Fruit fly (Drosophila melanogaster) whole organism, adult: Measurements from ENCODE around the gene RSG7.
A peak's percentile ranks its signal among the peaks of the same experiment; 100 is the strongest.

Experiments used
- CG11617 ChIP-seq: fragments of 200-800 bp; sonication (Bioruptor generic); optimal IDR thresholded peaks from 2 replicates; lab custom pipeline; 2017; ENCODE audit warnings: mild to moderate bottlenecking, missing biosample characterization, missing genetic modification reagents, missing genetic modification characterization
- CG12768 ChIP-seq: fragments of 200-800 bp; sonication (Bioruptor generic); optimal IDR thresholded peaks from 2 replicates; lab custom pipeline; 2017; ENCODE audit warnings: missing biosample characterization, missing genetic modification characterization, mild to moderate bottlenecking, moderate library complexity, missing genetic modification reagents
- CG14711 ChIP-seq: fragments of 200-800 bp; sonication (Bioruptor generic); optimal IDR thresholded peaks from 2 replicates; lab custom pipeline; 2018; ENCODE audit warnings: missing biosample characterization, mild to moderate bottlenecking, missing genetic modification characterization, moderate library complexity
- CG1620 ChIP-seq: fragments of 200-800 bp; sonication (Bioruptor generic); optimal IDR thresholded peaks from 2 replicates; lab custom pipeline; 2016; ENCODE audit warnings: missing biosample characterization, missing genetic modification characterization
- CG33017 ChIP-seq: fragments of 200-800 bp; sonication (Bioruptor generic); optimal IDR thresholded peaks from 2 replicates; lab custom pipeline; 2018; ENCODE audit warnings: missing biosample characterization, mild to moderate bottlenecking, missing genetic modification characterization, moderate library complexity
- CG5204 ChIP-seq: fragments of 200-800 bp; sonication (Bioruptor generic); optimal IDR thresholded peaks from 2 replicates; lab custom pipeline; 2016; ENCODE audit warnings: missing biosample characterization, missing genetic modification characterization
- CG7045 ChIP-seq: fragments of 200-800 bp; sonication (Bioruptor generic); optimal IDR thresholded peaks from 2 replicates; lab custom pipeline; 2017; ENCODE audit warnings: missing biosample characterization, mild to moderate bottlenecking, missing genetic modification characterization
- CG7101 ChIP-seq: fragments of 200-800 bp; sonication (Bioruptor generic); optimal IDR thresholded peaks from 2 replicates; lab custom pipeline; 2018; ENCODE audit warnings: missing biosample characterization, mild to moderate bottlenecking, missing genetic modification characterization, moderate library complexity
- Clk ChIP-seq: fragments of 200-800 bp; sonication (Bioruptor generic); optimal IDR thresholded peaks from 2 replicates; lab custom pipeline; 2017; ENCODE audit warnings: missing biosample characterization, missing genetic modification characterization
- Crg-1 ChIP-seq: fragments of 200-800 bp; sonication (Bioruptor generic); optimal IDR thresholded peaks from 2 replicates; lab custom pipeline; 2016; ENCODE audit warnings: missing biosample characterization, missing genetic modification characterization
- Hr96 ChIP-seq: fragments of 200-800 bp; sonication (Bioruptor generic); optimal IDR thresholded peaks from 2 replicates; lab custom pipeline; 2016; ENCODE audit warnings: missing biosample characterization, missing genetic modification characterization
- Mnt ChIP-seq: fragments of 200-800 bp; sonication (Bioruptor generic); optimal IDR thresholded peaks from 2 replicates; lab custom pipeline; 2016; ENCODE audit warnings: missing biosample characterization, mild to moderate bottlenecking, missing genetic modification characterization
- bab1 ChIP-seq: fragments of 200-800 bp; sonication (Bioruptor generic); optimal IDR thresholded peaks from 3 replicates; lab custom pipeline; 2019; ENCODE audit warnings: missing biosample characterization, mild to moderate bottlenecking, missing genetic modification characterization, moderate library complexity
- cic ChIP-seq: fragments of 200-800 bp; sonication (Bioruptor generic); optimal IDR thresholded peaks from 2 replicates; lab custom pipeline; 2017; ENCODE audit warnings: missing biosample characterization, mild to moderate bottlenecking, missing genetic modification characterization, moderate library complexity
- cnc ChIP-seq, 2 experiments: fragments of >200 bp; optimal IDR thresholded peaks; 2 replicates each; lab custom pipeline; 2017
- kay ChIP-seq: fragments of 200-800 bp; sonication (Bioruptor generic); peaks from one replicate; lab custom pipeline; 2016; ENCODE audit warnings: missing biosample characterization, missing genetic modification characterization, borderline replicate concordance
- ovo ChIP-seq: fragments of 200-800 bp; sonication (Bioruptor generic); optimal IDR thresholded peaks from 2 replicates; lab custom pipeline; 2016; ENCODE audit warnings: missing biosample characterization, missing genetic modification characterization
- pad ChIP-seq: fragments of 200-800 bp; sonication (Bioruptor generic); optimal IDR thresholded peaks from 3 replicates; lab custom pipeline; 2017; ENCODE audit warnings: missing biosample characterization, missing genetic modification characterization, mild to moderate bottlenecking, moderate library complexity, missing genetic modification reagents
- tj ChIP-seq: fragments of 200-800 bp; sonication (Bioruptor generic); optimal IDR thresholded peaks from 3 replicates; lab custom pipeline; 2017; ENCODE audit warnings: missing biosample characterization, mild to moderate bottlenecking, missing genetic modification characterization, moderate library complexity
- toe ChIP-seq: fragments of 200-800 bp; sonication (Bioruptor generic); optimal IDR thresholded peaks from 2 replicates; lab custom pipeline; 2016; ENCODE audit warnings: missing biosample characterization, missing genetic modification characterization

RSG7 gene

DNA sequence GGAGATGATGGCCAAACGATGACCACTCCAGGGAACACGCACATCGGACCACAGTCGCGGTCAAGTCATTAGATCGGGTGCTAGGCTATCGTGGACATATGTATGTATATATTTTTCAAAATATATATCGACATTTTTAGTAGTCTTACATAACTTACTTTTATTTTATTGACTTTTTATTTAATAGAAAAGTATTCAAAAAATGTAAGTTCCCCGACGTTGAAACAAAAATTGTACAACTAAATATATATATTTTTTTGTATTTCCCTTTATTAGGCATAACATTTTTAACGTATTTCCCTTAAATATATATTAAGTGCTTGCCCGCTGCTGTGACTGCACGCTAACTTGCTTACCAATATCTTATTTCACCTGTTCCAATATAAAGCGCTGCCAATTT, 29.1 kb downstream of the RSG7 start:
- TF ChIP-seq ovo (no peak), pad (GFP tag; lab: Kevin White, UChicago) (no peak), tj (no peak), CG11617 (GFP tag; lab: Kevin White, UChicago) (no peak), Clk (GFP tag; lab: Kevin White, UChicago) (no peak), cic (no peak), bab1 (no peak), CG14711 (tag; lab: Kevin White, UChicago) (no peak), CG12768 (GFP tag; lab: Kevin White, UChicago) (no peak), toe (no peak), CG7045 (GFP tag; lab: Kevin White, UChicago) (no peak)

DNA sequence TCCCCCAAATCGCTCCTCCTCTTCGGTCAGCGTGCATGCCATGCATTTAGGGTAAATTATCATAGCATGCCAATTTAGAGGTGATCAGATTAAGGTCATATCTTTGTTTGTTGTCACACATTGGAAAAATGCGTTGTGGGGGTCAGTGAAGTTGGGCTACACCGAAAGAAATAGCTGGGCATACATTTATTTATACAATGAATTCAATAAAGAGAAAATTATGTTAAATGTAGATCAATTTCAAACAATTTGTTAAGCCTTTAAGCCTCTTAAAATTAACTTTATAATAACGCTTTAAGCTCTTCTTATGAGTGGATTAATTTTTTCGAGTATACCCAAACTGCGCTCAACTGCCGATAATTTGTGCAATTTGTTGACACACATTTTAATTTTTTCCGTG, 29.9 kb downstream of the RSG7 start:
- TF ChIP-seq bab1: peak; percentile 27
- no peak for TF ChIP-seq CG33017 (tag; lab: Kevin White, UChicago)

DNA sequence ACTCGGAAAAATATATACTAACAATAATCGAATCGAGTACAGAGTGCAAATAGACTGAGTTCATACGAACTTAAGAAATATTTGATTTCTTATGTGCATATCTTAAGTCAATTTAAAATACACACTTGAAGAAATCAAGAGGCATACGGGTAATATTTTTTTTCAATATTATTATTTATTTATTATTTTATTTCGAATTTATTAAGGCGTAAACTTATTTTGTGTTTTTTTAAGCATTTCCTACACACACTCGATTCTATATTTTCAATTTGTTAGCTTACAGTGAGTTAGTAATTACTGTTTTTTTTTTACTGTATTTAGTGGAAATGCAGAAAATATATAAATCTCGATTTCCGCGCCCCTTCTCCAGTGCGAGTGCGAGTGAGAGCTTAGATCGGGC, 31.0 kb downstream of the RSG7 start:
- TF ChIP-seq bab1: peak; percentile 5
- no peak for TF ChIP-seq CG1620 (GFP tag; lab: Kevin White, UChicago)

DNA sequence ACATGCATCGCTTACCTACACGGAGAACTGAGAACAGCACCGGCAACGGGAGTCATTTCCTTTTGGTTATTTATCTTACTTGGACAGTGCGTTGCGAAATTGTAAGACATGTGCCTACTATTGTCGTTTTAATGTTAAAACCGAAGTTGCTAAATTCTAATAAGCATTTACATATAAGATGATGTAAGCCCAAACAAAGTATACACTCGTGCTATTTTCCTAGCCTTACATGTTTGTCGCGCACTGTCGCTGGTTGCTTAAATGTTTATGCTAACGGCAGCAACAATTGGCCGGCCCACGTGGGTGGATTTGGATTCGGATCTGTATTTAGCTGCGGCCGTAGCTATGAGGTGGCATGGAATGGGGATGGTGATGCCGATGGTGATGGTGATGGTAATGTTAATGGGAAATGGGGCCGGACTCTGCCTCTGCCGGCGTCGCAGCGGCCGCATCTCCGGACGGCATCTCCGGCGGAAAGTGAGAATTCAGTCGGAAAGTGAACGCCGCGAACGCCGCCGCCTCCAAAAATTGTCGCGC, 33.0 kb downstream of the RSG7 start, which contains the start of gene CG4829:
CG4829 (plus strand) TSS at position 487 of the 537 bp plus-strand sequence.
- peak; percentile 14 for TF ChIP-seq CG7101 (tag; lab: Kevin White, UChicago)
- no peak for TF ChIP-seq Clk (GFP tag; lab: Kevin White, UChicago)

DNA sequence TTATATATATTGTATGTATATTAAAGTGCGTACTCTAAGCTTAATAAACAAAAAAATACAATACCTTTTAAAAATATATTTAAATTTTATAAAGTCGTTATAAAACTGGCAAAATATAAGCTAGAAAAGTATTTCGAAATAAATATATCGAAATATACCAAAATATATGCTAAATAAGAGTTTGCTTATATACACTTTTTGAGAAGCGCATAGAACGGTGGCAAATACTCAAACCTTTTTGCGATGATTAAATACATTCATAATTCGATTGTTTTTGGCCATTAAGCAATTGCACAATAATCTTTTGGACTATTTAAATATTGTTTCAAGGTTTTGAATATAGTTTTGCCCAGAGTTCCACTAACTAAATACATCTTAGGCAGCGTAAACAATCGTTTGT, 35.1 kb downstream of the RSG7 start:
- TF ChIP-seq tj (no peak), CG7101 (tag; lab: Kevin White, UChicago) (no peak), Crg-1 (GFP tag; lab: Kevin White, UChicago) (no peak), kay (no peak), bab1 (no peak), CG7045 (GFP tag; lab: Kevin White, UChicago) (no peak), CG1620 (GFP tag; lab: Kevin White, UChicago) (no peak), toe (no peak), ovo (no peak), Clk (GFP tag; lab: Kevin White, UChicago) (no peak), CG12768 (GFP tag; lab: Kevin White, UChicago) (no peak)

DNA sequence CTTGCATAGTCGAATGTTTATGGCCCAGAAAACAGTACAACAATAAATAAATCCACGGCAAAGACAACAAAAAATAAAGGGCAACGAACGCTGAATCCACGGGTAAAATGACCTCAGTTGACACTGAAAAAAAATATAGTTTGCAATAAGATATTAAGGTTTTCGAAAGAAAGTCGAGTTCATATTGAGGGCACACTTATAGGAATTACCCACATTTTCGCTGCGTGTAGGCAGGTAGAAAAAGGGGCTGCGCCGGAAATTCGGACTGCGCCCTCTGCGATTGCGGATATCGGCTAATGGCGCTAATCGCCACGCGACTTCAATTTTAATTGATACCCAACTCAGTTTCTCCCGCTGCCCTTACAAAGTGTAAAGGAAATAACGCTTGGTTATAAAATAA, 35.6 kb downstream of the RSG7 start:
- TF ChIP-seq pad (GFP tag; lab: Kevin White, UChicago) (no peak), CG7101 (tag; lab: Kevin White, UChicago) (no peak), CG11617 (GFP tag; lab: Kevin White, UChicago) (no peak), Crg-1 (GFP tag; lab: Kevin White, UChicago) (no peak), CG5204 (no peak), Hr96 (GFP tag; lab: Kevin White, UChicago) (no peak), ovo (no peak), cnc (optimal IDR thresholded peaks at IDR 0.05; lab: Kevin White, UChicago) (no peak), cic (no peak), kay (no peak), Mnt (GFP tag; lab: Kevin White, UChicago) (no peak), CG7045 (GFP tag; lab: Kevin White, UChicago) (no peak), CG12768 (GFP tag; lab: Kevin White, UChicago) (no peak), CG1620 (GFP tag; lab: Kevin White, UChicago) (no peak), bab1 (no peak), CG14711 (tag; lab: Kevin White, UChicago) (no peak), toe (no peak), Clk (GFP tag; lab: Kevin White, UChicago) (no peak), tj (no peak)

DNA sequence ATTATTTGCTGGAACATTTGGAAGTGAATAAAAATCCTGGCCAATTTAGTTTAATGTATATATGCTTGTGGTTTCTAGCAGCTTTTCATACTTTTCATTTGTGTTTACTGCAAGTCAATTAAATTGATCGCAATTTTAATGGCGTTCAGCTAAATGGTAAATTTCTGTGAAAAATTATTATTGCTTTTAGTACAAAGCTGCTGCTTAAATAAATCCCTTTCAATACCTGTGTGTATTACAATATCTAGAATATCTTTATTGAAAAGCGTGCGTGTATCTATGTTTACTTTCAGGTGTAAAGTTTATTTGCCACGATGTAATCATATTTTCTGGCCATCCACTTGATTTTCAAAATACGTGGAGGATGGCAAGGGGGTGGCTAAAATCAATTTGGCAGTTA, 38.5 kb downstream of the RSG7 start, which contains the start of gene ppk28:
ppk28 (plus strand) TSS at position 301 of the 400 bp plus-strand sequence.
- no peak for TF ChIP-seq tj
- no peak for TF ChIP-seq Crg-1 (GFP tag; lab: Kevin White, UChicago)
- no peak for TF ChIP-seq Mnt (GFP tag; lab: Kevin White, UChicago)
- no peak for TF ChIP-seq Hr96 (GFP tag; lab: Kevin White, UChicago)
- TF ChIP-seq CG7045 (GFP tag; lab: Kevin White, UChicago): no peak
- no peak for TF ChIP-seq cic
- TF ChIP-seq CG1620 (GFP tag; lab: Kevin White, UChicago): no peak
- no peak for TF ChIP-seq toe

DNA sequence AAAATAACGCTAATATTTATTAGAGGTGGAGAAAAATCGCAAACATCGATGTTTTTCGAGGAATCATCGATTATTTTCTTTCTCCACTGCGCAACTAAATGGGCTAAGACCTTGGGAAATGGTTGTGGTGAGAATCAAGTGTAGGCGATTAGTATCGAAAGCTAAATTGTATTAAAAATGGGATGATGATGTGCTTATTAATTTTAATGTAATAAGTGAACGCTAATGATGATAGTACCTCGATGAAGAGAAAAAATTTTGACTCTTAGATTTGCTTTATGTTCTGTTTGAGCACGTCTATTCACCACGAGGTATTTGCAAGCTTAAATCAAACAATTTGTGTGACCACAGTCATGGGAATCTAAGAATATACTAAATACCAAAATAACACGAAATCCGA, 40.9 kb downstream of the RSG7 start, which contains the start of the genes Rai1 and CG13005:
Rai1 (minus strand) TSS at position 46 of the 400 bp plus-strand sequence.
CG13005 (plus strand) TSS at position 352 of the 400 bp plus-strand sequence.
- TF ChIP-seq CG1620 (GFP tag; lab: Kevin White, UChicago) (peak; percentile 35), CG7045 (GFP tag; lab: Kevin White, UChicago) (no peak), CG14711 (tag; lab: Kevin White, UChicago) (no peak), Clk (GFP tag; lab: Kevin White, UChicago) (no peak), CG11617 (GFP tag; lab: Kevin White, UChicago) (no peak)
